Worm (Caenorhabditis elegans) whole organism, early embryonic: ENCODE data around the gene F37C12.18.

ENCODE experiments used
- B0310.2 ChIP-seq: sonication (generic microtip); optimal IDR thresholded peaks from 2 replicates; lab custom pipeline; 2016; ENCODE audit warnings: mild to moderate bottlenecking, missing genetic modification characterization, missing compliant biosample characterization
- ama-1 ChIP-seq: fragments of 150-350 bp; optimal IDR thresholded peaks from 2 replicates; lab custom pipeline; 2014
- flt-1 ChIP-seq: fragments of 200-800 bp; sonication (Bioruptor generic); IDR thresholded peaks from 2 replicates; pipeline ENCODE4 v1.3.6; 2022; ENCODE audit warnings: missing genetic modification characterization, missing compliant biosample characterization
- pes-1 ChIP-seq: fragments of 200-800 bp; sonication (Bioruptor generic); IDR thresholded peaks from 2 replicates; pipeline ENCODE4 v1.3.6; 2022; ENCODE audit warnings: missing genetic modification reagents, missing genetic modification characterization, missing compliant biosample characterization
- sea-1 ChIP-seq: fragments of 200-800 bp; sonication (Bioruptor generic); conservative IDR thresholded peaks from 2 replicates; pipeline ENCODE4 v1.3.6; 2022; ENCODE audit warnings: missing genetic modification characterization, missing compliant biosample characterization
- tbx-37 ChIP-seq: fragments of 200-800 bp; sonication (Bioruptor generic); conservative IDR thresholded peaks from 2 replicates; pipeline ENCODE4 v1.3.6; 2022; ENCODE audit warnings: missing genetic modification reagents, missing genetic modification characterization, missing compliant biosample characterization

- TF ChIP-seq pes-1 (0 out of 2 replicates have a peak, but pooled peaks have one; percentile 32), ama-1 (lab: Kevin White, UChicago) (no peak), B0310.2 (tag; lab: Kevin White, UChicago) (no peak), flt-1 (GFP tag; lab: Robert Waterston, UW) (no peak), tbx-37 (GFP tag; lab: Robert Waterston, UW) (no peak; the same call in 1 of the 2 replicates), sea-1 (GFP tag; lab: Robert Waterston, UW) (no peak)
Measured at ce11 chrIII:7189581-7190128, 5.6 kb downstream of the F37C12.18 start, which contains the start of gene rps-21.
